Fruit fly (Drosophila melanogaster): ENCODE results near the gene CG9920.

- TF ChIP-seq CG16779 (tag; optimal IDR thresholded peaks at IDR 0.05): no peak
- no peak for TF ChIP-seq esn (GFP tag; optimal IDR thresholded peaks at IDR 0.05)
- TF ChIP-seq CG7368 (GFP tag; optimal IDR thresholded peaks at IDR 0.05): no peak
- no peak for TF ChIP-seq CG3032 (tag; optimal IDR thresholded peaks at IDR 0.05)
- no peak for TF ChIP-seq Hr39 (GFP tag; optimal IDR thresholded peaks at IDR 0.05)
- no peak for TF ChIP-seq Ets21C (GFP tag; optimal IDR thresholded peaks at IDR 0.05)
- no peak for TF ChIP-seq CG4318 (GFP tag; optimal IDR thresholded peaks at IDR 0.05)
- TF ChIP-seq Gug (GFP tag; IDR thresholded peaks at IDR 0.05): no peak
- TF ChIP-seq spab (GFP tag; optimal IDR thresholded peaks at IDR 0.05): no peak
- no peak for TF ChIP-seq CG6808 (GFP tag; optimal IDR thresholded peaks at IDR 0.05)
Measured at dm6 chr3R:14095428-14095827, 2.5 kb downstream of the CG9920 start.

All from whole organism, prepupa.